Worm (Caenorhabditis elegans): Measurements from ENCODE around the gene madf-11.

DNA sequence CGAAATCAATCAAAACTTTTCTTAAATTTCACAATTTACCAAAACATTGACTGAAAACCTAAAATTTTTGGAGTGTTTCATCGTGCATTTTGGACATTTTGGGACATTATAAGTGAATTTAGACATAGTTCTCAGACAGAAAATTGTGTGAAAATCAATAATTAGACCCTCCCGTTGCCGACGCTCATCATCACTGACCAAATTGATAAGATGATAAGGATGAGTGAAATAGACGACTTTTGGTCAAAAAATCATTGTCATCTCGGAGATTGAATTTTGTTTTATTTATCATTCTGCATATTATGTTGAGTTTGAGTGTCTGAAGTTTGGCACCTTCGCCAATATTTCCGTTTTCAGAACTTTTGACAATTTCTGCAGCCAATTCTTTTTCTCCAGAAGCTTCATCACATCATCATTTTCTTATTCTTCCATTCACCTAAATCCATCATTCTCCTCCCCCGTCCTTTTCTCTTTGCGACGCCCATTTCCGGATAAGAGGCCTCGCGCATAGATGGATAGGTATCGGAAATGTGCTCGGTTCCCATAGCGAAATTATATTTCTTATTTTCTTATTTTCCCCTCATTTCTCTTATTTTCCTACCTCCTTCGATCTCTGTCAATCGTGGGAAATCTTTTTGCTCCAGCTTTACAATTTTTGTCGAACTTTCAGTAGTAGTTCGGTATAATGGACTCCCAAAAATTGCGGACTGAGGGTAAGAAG is 8.5 kb upstream of the madf-11 start, which contains the start of gene bas-1:
- TF ChIP-seq ref-2 (tag; optimal IDR thresholded peaks at IDR 0.05), result no peak
- TF ChIP-seq fkh-10 (GFP tag; optimal IDR thresholded peaks at IDR 0.05), result no peak
